Fruit fly (Drosophila melanogaster) whole organism, embryonic: Measurements from ENCODE around the gene slif.

Experiments
- Abd-B ChIP-seq: fragments of 200-800 bp; sonication (Bioruptor generic); optimal IDR thresholded peaks from 2 replicates; lab custom pipeline; 2018; ENCODE audit warnings: missing biosample characterization, mild to moderate bottlenecking, missing genetic modification characterization, moderate library complexity
- Bgb ChIP-seq: fragments of 200-800 bp; sonication (Bioruptor generic); IDR thresholded peaks from 2 replicates; pipeline ENCODE4 v1.3.6; 2022; ENCODE audit warnings: missing biosample characterization, missing genetic modification characterization; ENCODE audit not compliant: partially characterized antibody
- CG10267 ChIP-seq: fragments of 200-800 bp; sonication (Bioruptor generic); optimal IDR thresholded peaks from 2 replicates; lab custom pipeline; 2018; ENCODE audit warnings: missing biosample characterization, mild to moderate bottlenecking, missing genetic modification characterization, moderate library complexity
- CG10543 ChIP-seq: fragments of 200-800 bp; sonication (Bioruptor generic); optimal IDR thresholded peaks from 3 replicates; lab custom pipeline; 2017; ENCODE audit warnings: missing biosample characterization, mild to moderate bottlenecking, missing genetic modification characterization, moderate library complexity
- CG10565 ChIP-seq: fragments of 200-800 bp; sonication (Bioruptor generic); optimal IDR thresholded peaks from 3 replicates; lab custom pipeline; 2016; ENCODE audit warnings: missing biosample characterization, mild to moderate bottlenecking, missing genetic modification characterization
- CG14014 ChIP-seq: fragments of 200-800 bp; sonication (Bioruptor generic); IDR thresholded peaks from 2 replicates; pipeline ENCODE4 v1.3.6; 2022; ENCODE audit warnings: missing biosample characterization, missing genetic modification characterization
- CG14860 ChIP-seq: fragments of 200-800 bp; sonication (Bioruptor generic); IDR thresholded peaks from 3 replicates; pipeline ENCODE4 v1.3.6; 2022; ENCODE audit warnings: missing biosample characterization, missing genetic modification characterization; ENCODE audit not compliant: partially characterized antibody
- CG15073 ChIP-seq: fragments of 200-800 bp; sonication (Bioruptor generic); optimal IDR thresholded peaks from 2 replicates; lab custom pipeline; 2016; ENCODE audit warnings: missing biosample characterization, missing genetic modification characterization
- CG16779 ChIP-seq: fragments of 200-800 bp; sonication (Bioruptor generic); IDR thresholded peaks from 2 replicates; pipeline ENCODE4 v1.3.6; 2022; ENCODE audit warnings: missing biosample characterization, missing genetic modification characterization
- CG17912 ChIP-seq: fragments of 200-800 bp; sonication (Bioruptor generic); optimal IDR thresholded peaks from 2 replicates; lab custom pipeline; 2018; ENCODE audit warnings: missing biosample characterization, mild to moderate bottlenecking, missing genetic modification characterization
- CG18011 ChIP-seq: fragments of 200-800 bp; sonication (Bioruptor generic); optimal IDR thresholded peaks from 2 replicates; lab custom pipeline; 2017; ENCODE audit warnings: missing biosample characterization, missing genetic modification characterization, mild to moderate bottlenecking, moderate library complexity, missing genotype
- CG18262 ChIP-seq: fragments of 200-800 bp; optimal IDR thresholded peaks from 3 replicates; lab custom pipeline; 2019; ENCODE audit warnings: missing biosample characterization, mild to moderate bottlenecking, missing genetic modification characterization, moderate library complexity
- CG30431 ChIP-seq: fragments of 200-800 bp; sonication (Bioruptor generic); optimal IDR thresholded peaks from 2 replicates; lab custom pipeline; 2017; ENCODE audit warnings: missing biosample characterization, missing genetic modification characterization
- CG32532 ChIP-seq: fragments of 200-800 bp; sonication (Bioruptor generic); IDR thresholded peaks from 2 replicates; pipeline ENCODE4 v1.3.6; 2022; ENCODE audit warnings: missing biosample characterization, missing genetic modification characterization
- CG43689 ChIP-seq: fragments of 200-800 bp; sonication (Bioruptor generic); IDR thresholded peaks from 2 replicates; pipeline ENCODE4 v1.3.6; 2022; ENCODE audit warnings: missing biosample characterization, missing genetic modification characterization
- CG5180 ChIP-seq: fragments of 200-800 bp; sonication (Bioruptor generic); optimal IDR thresholded peaks from 3 replicates; lab custom pipeline; 2017; ENCODE audit warnings: missing biosample characterization, missing genetic modification characterization, mild to moderate bottlenecking, moderate library complexity, missing genetic modification reagents
- CG5953 ChIP-seq: fragments of 200-800 bp; sonication (Bioruptor generic); IDR thresholded peaks from 2 replicates; pipeline ENCODE4 v1.3.6; 2022; ENCODE audit warnings: missing biosample characterization, missing genetic modification characterization
- CG6689 ChIP-seq: fragments of 200-800 bp; sonication (Bioruptor generic); IDR thresholded peaks from 2 replicates; pipeline ENCODE4 v1.3.6; 2022; ENCODE audit warnings: missing biosample characterization, missing genetic modification characterization
- CG8765 ChIP-seq: fragments of 200-800 bp; sonication (Bioruptor generic); IDR thresholded peaks from 2 replicates; pipeline ENCODE4 v1.3.6; 2022; ENCODE audit warnings: missing biosample characterization, missing genetic modification characterization
- CG8924 ChIP-seq: fragments of 200-800 bp; optimal IDR thresholded peaks from 3 replicates; lab custom pipeline; 2019; ENCODE audit warnings: missing biosample characterization, mild to moderate bottlenecking, missing genetic modification characterization, moderate library complexity
- CG9609 ChIP-seq: fragments of 200-800 bp; sonication (Bioruptor generic); optimal IDR thresholded peaks from 3 replicates; lab custom pipeline; 2016; ENCODE audit warnings: missing biosample characterization, missing genetic modification characterization
- Eip74EF ChIP-seq, 2 experiments: fragments of 200-800 bp in 1 of 2; fragments of >200 bp in 1 of 2; sonication (Bioruptor generic) in 1 of 2; optimal IDR thresholded peaks; 2 replicates each; lab custom pipeline; 2017 to 2019; ENCODE audit warnings: missing biosample characterization in 2 of 2, missing genetic modification characterization in 2 of 2, mild to moderate bottlenecking in 1 of 2, moderate library complexity in 1 of 2
- H15 ChIP-seq: fragments of 200-800 bp; sonication (Bioruptor generic); IDR thresholded peaks from 3 replicates; pipeline ENCODE4 v1.3.6; 2022; ENCODE audit warnings: missing biosample characterization, missing genetic modification characterization
- Hr78 ChIP-seq, 2 experiments: fragments of 200-800 bp in 1 of 2; fragments of >200 bp in 1 of 2; sonication (Bioruptor generic) in 1 of 2; optimal IDR thresholded peaks; 2 replicates each; lab custom pipeline; 2017 to 2019; ENCODE audit warnings: missing biosample characterization in 2 of 2, missing genetic modification characterization in 2 of 2, mild to moderate bottlenecking in 1 of 2, moderate library complexity in 1 of 2
- PHDP ChIP-seq: fragments of 200-800 bp; sonication (Bioruptor generic); optimal IDR thresholded peaks from 3 replicates; lab custom pipeline; 2018; ENCODE audit warnings: missing biosample characterization, mild to moderate bottlenecking, missing genetic modification characterization, moderate library complexity
- Pdp1 ChIP-seq, 2 experiments: fragments of 200-800 bp; sonication (Bioruptor generic); optimal IDR thresholded peaks; 3 replicates each; lab custom pipeline; 2016; ENCODE audit warnings: missing biosample characterization in 2 of 2, missing genetic modification characterization in 2 of 2, mild to moderate bottlenecking in 1 of 2, moderate library complexity in 1 of 2
- Scr ChIP-seq: fragments of 200-800 bp; sonication (Bioruptor generic); IDR thresholded peaks from 2 replicates; pipeline ENCODE4 v1.3.6; 2022; ENCODE audit warnings: missing biosample characterization, missing genetic modification characterization; ENCODE audit not compliant: partially characterized antibody
- Sry-β ChIP-seq: fragments of 200-800 bp; sonication (Bioruptor generic); optimal IDR thresholded peaks from 2 replicates; lab custom pipeline; 2018; ENCODE audit warnings: missing biosample characterization, mild to moderate bottlenecking, missing genetic modification characterization, moderate library complexity
- Vsx1 ChIP-seq: fragments of 200-800 bp; sonication (Bioruptor generic); optimal IDR thresholded peaks from 2 replicates; lab custom pipeline; 2017; ENCODE audit warnings: missing biosample characterization, mild to moderate bottlenecking, missing genetic modification characterization, missing genetic modification reagents
- ara ChIP-seq: fragments of 200-800 bp; sonication (Bioruptor generic); IDR thresholded peaks from 2 replicates; pipeline ENCODE4 v1.3.6; 2022; ENCODE audit warnings: missing biosample characterization, missing genetic modification characterization
- bsh ChIP-seq, 2 experiments: fragments of 200-800 bp; sonication (Bioruptor generic); optimal IDR thresholded peaks; 2 replicates each; lab custom pipeline; 2017 to 2018; ENCODE audit warnings: mild to moderate bottlenecking in 2 of 2, missing biosample characterization in 2 of 2, missing genetic modification characterization in 2 of 2, moderate library complexity in 1 of 2
- cas ChIP-seq: fragments of 200-800 bp; sonication (Bioruptor generic); IDR thresholded peaks from 2 replicates; pipeline ENCODE4 v1.3.6; 2022; ENCODE audit warnings: missing biosample characterization, missing genetic modification characterization
- crol ChIP-seq: fragments of 200-800 bp; sonication (Bioruptor generic); IDR thresholded peaks from 2 replicates; pipeline ENCODE4 v1.3.6; 2022; ENCODE audit warnings: missing biosample characterization, missing genetic modification characterization
- dimm ChIP-seq: fragments of 200-800 bp; sonication (Bioruptor generic); IDR thresholded peaks from 2 replicates; pipeline ENCODE4 v1.3.6; 2022; ENCODE audit warnings: missing biosample characterization, missing genetic modification characterization
- dmrt11E ChIP-seq: fragments of 200-800 bp; sonication (Bioruptor generic); optimal IDR thresholded peaks from 3 replicates; lab custom pipeline; 2018; ENCODE audit warnings: missing biosample characterization, mild to moderate bottlenecking, missing genetic modification characterization, moderate library complexity
- exex ChIP-seq: fragments of 200-800 bp; sonication (Bioruptor generic); optimal IDR thresholded peaks from 4 replicates; lab custom pipeline; 2018; ENCODE audit warnings: missing biosample characterization, mild to moderate bottlenecking, missing genetic modification characterization, moderate library complexity
- fd3F ChIP-seq: fragments of 200-800 bp; sonication (Bioruptor generic); optimal IDR thresholded peaks from 2 replicates; lab custom pipeline; 2018; ENCODE audit warnings: missing biosample characterization, mild to moderate bottlenecking, missing genetic modification characterization, moderate library complexity
- ftz-f1 ChIP-seq: fragments of 200-800 bp; sonication (Bioruptor generic); optimal IDR thresholded peaks from 2 replicates; lab custom pipeline; 2016; ENCODE audit warnings: missing biosample characterization, missing genetic modification characterization
- ind ChIP-seq: fragments of 200-800 bp; sonication (Bioruptor generic); optimal IDR thresholded peaks from 3 replicates; lab custom pipeline; 2016; ENCODE audit warnings: missing biosample characterization, missing genetic modification characterization
- slp2 ChIP-seq: fragments of 200-800 bp; sonication (Bioruptor generic); optimal IDR thresholded peaks from 2 replicates; lab custom pipeline; 2016; ENCODE audit warnings: missing biosample characterization, missing genetic modification characterization
- stc ChIP-seq: fragments of 200-800 bp; sonication (Bioruptor generic); IDR thresholded peaks from 2 replicates; pipeline ENCODE4 v1.3.6; 2022; ENCODE audit warnings: missing biosample characterization, missing genetic modification characterization
- tio ChIP-seq: fragments of 200-800 bp; sonication (Bioruptor generic); optimal IDR thresholded peaks from 2 replicates; lab custom pipeline; 2017; ENCODE audit warnings: missing biosample characterization, missing genetic modification characterization, inconsistent platforms
- vfl ChIP-seq: fragments of 200-800 bp; sonication (Bioruptor generic); optimal IDR thresholded peaks from 2 replicates; lab custom pipeline; 2016; ENCODE audit warnings: missing biosample characterization, missing genetic modification characterization
- zfh2 ChIP-seq: fragments of 200-800 bp; sonication (Bioruptor generic); optimal IDR thresholded peaks from 2 replicates; lab custom pipeline; 2016; ENCODE audit warnings: missing biosample characterization, missing genetic modification characterization

slif gene

dm6 chr3L:22865061-22865418 lies 15.8 kb upstream of the slif start (continued):
- peak; percentile 69 for TF ChIP-seq CG14014 (GFP tag; lab: Robert Waterston, UW)
- no peak; the same call in none of the 2 replicates for TF ChIP-seq Bgb (GFP tag; lab: Robert Waterston, UW)
- no peak for TF ChIP-seq CG18011 (GFP tag; lab: Kevin White, UChicago)
- no peak for TF ChIP-seq CG9609 (GFP tag; lab: Kevin White, UChicago)
- peak; percentile 15; the same call in 1 of the 2 replicates for TF ChIP-seq ara
- no peak for TF ChIP-seq CG10565 (GFP tag; lab: Kevin White, UChicago)
- TF ChIP-seq CG18262 (tag; lab: Kevin White, UChicago): peak; percentile 81
- TF ChIP-seq CG8765 (GFP tag; lab: Robert Waterston, UW): no peak
- TF ChIP-seq CG17912 (GFP tag; lab: Kevin White, UChicago): no peak
- TF ChIP-seq CG15073: no peak
- TF ChIP-seq zfh2 (GFP tag; lab: Kevin White, UChicago): no peak
- TF ChIP-seq Sry-β: no peak
- no peak for TF ChIP-seq Scr (GFP tag; lab: Robert Waterston, UW)
- peak; percentile 58 for TF ChIP-seq ind
- TF ChIP-seq CG6689 (GFP tag; lab: Robert Waterston, UW): peak; percentile 69; the same call in 1 of the 2 replicates
- TF ChIP-seq fd3F (GFP tag; lab: Kevin White, UChicago): peak; percentile 67
- TF ChIP-seq slp2 (GFP tag; lab: Kevin White, UChicago): peak; percentile 27
- TF ChIP-seq Pdp1 (GFP tag; optimal IDR thresholded peaks at IDR 0.05; lab: Kevin White, UChicago): peak; percentile 31 to 78
- no peak for TF ChIP-seq CG10267 (tag; lab: Kevin White, UChicago)
- peak; percentile 79 for TF ChIP-seq PHDP (tag; lab: Kevin White, UChicago)
- no peak for TF ChIP-seq CG43689 (GFP tag; lab: Robert Waterston, UW)
- no peak for TF ChIP-seq CG30431 (GFP tag; lab: Kevin White, UChicago)
- peak; percentile 78 for TF ChIP-seq CG8924 (tag; lab: Kevin White, UChicago)
- TF ChIP-seq CG10543 (GFP tag; lab: Kevin White, UChicago): peak; percentile 39
- TF ChIP-seq cas (GFP tag; lab: Robert Waterston, UW): peak; percentile 50; the same call in 1 of the 2 replicates
- peak; percentile 72 for TF ChIP-seq Vsx1
- no peak for TF ChIP-seq dimm (GFP tag; lab: Robert Waterston, UW)
- peak; percentile 47 for TF ChIP-seq Abd-B (GFP tag; lab: Kevin White, UChicago)
- peak; percentile 39; the same call in 1 of the 2 replicates for TF ChIP-seq CG5953 (GFP tag; lab: Robert Waterston, UW)
- TF ChIP-seq H15 (GFP tag; lab: Robert Waterston, UW): peak; percentile 57; the same call in 1 of the 3 replicates
- no peak for TF ChIP-seq CG16779
- TF ChIP-seq Hr78 (GFP tag; optimal IDR thresholded peaks at IDR 0.05; lab: Kevin White, UChicago): peak in 1 of 2 experiments; percentile 16
- peak; percentile 71 for TF ChIP-seq stc (GFP tag; lab: Robert Waterston, UW)
- TF ChIP-seq crol (GFP tag; lab: Robert Waterston, UW): no peak
- peak; percentile 73 for TF ChIP-seq tio (GFP tag; lab: Kevin White, UChicago)
- peak; percentile 40 for TF ChIP-seq vfl (GFP tag; lab: Kevin White, UChicago)
- no peak for TF ChIP-seq exex (tag; lab: Kevin White, UChicago)
- peak; percentile 69; the same call in 1 of the 2 replicates for TF ChIP-seq CG32532
- peak; percentile 50 for TF ChIP-seq CG5180 (GFP tag; lab: Kevin White, UChicago)
- TF ChIP-seq bsh (GFP tag; optimal IDR thresholded peaks at IDR 0.05; lab: Kevin White, UChicago): peak; percentile 45 to 57
- 0 out of 3 replicates have a peak, but pooled peaks have one; percentile 14 for TF ChIP-seq CG14860
- TF ChIP-seq dmrt11E (tag; lab: Kevin White, UChicago): peak; percentile 2
- no peak for TF ChIP-seq ftz-f1 (GFP tag; lab: Kevin White, UChicago)
- TF ChIP-seq Eip74EF (GFP tag; optimal IDR thresholded peaks at IDR 0.05; lab: Kevin White, UChicago): peak in 1 of 2 experiments; percentile 71
- TF ChIP-seq, all 482 proteins: peak for 244
